Worm (Caenorhabditis elegans) whole organism, L4 larva: ENCODE data around the gene hpx-2.

ENCODE experiments used
- D1046.2 ChIP-seq: fragments of 200-800 bp; sonication (Bioruptor generic); IDR thresholded peaks from 2 replicates; pipeline ENCODE4 v1.3.6; 2022; ENCODE audit warnings: missing genetic modification characterization, missing compliant biosample characterization
- F44E2.7 ChIP-seq: fragments of 200-800 bp; sonication (Bioruptor generic); IDR thresholded peaks from 2 replicates; pipeline ENCODE4 v2.1.2; 2022; ENCODE audit warnings: missing genetic modification characterization, missing compliant biosample characterization
- T20F7.1 ChIP-seq: fragments of 200-800 bp; sonication (Bioruptor generic); optimal IDR thresholded peaks from 2 replicates; lab custom pipeline; 2018; ENCODE audit warnings: mild to moderate bottlenecking, missing genetic modification characterization, missing compliant biosample characterization
- Y75B8A.6 ChIP-seq: fragments of 200-800 bp; sonication (Bioruptor generic); IDR thresholded peaks from 2 replicates; pipeline ENCODE4 v1.3.6; 2022; ENCODE audit warnings: missing genetic modification reagents, missing genetic modification characterization, missing compliant biosample characterization
- ZK546.5 ChIP-seq, 2 experiments: sonication (generic microtip); optimal IDR thresholded peaks; 2 replicates each; lab custom pipeline; 2017; ENCODE audit warnings: missing biosample characterization in 2 of 2, missing genetic modification characterization in 2 of 2
- aha-1 ChIP-seq: fragments of 150-350 bp; peaks from one replicate; lab custom pipeline; 2014; ENCODE audit warnings: missing biosample characterization, missing genetic modification characterization
- aly-2 ChIP-seq: sonication (generic microtip); optimal IDR thresholded peaks from 2 replicates; lab custom pipeline; 2018; ENCODE audit warnings: missing biosample characterization, missing genetic modification characterization
- ama-1 ChIP-seq: fragments of 150-350 bp; optimal IDR thresholded peaks from 2 replicates; lab custom pipeline; 2014; ENCODE audit warnings: inconsistent platforms, mixed read lengths
- arid-1 ChIP-seq: fragments of 200-800 bp; sonication (Bioruptor generic); conservative IDR thresholded peaks from 2 replicates; pipeline ENCODE4 v1.3.6; 2022; ENCODE audit warnings: missing genetic modification reagents, missing genetic modification characterization, missing compliant biosample characterization
- attf-4 ChIP-seq: sonication (generic microtip); optimal IDR thresholded peaks from 3 replicates; lab custom pipeline; 2017; ENCODE audit warnings: missing biosample characterization, missing genetic modification characterization
- ceh-32 ChIP-seq: sonication (generic microtip); optimal IDR thresholded peaks from 2 replicates; lab custom pipeline; 2016; ENCODE audit warnings: mild to moderate bottlenecking, missing genetic modification characterization, missing compliant biosample characterization; ENCODE audit not compliant: poor library complexity
- ceh-62 ChIP-seq: sonication (generic microtip); optimal IDR thresholded peaks from 2 replicates; lab custom pipeline; 2017; ENCODE audit warnings: missing biosample characterization, missing genetic modification characterization
- ctbp-1 ChIP-seq: fragments of 200-800 bp; sonication (Bioruptor generic); IDR thresholded peaks from 2 replicates; pipeline ENCODE4 v1.3.6; 2022; ENCODE audit warnings: missing genetic modification reagents, missing genetic modification characterization, missing compliant biosample characterization
- daf-16 ChIP-seq, 3 experiments: sonication (generic microtip); optimal IDR thresholded peaks; 2 replicates each; lab custom pipeline; 2016 to 2017; ENCODE audit warnings: missing genetic modification characterization in 3 of 3, missing genetic modification reagents in 3 of 3, mild to moderate bottlenecking in 2 of 3, missing compliant biosample characterization in 2 of 3, missing biosample characterization in 1 of 3, moderate library complexity in 1 of 3
- dmd-6 ChIP-seq: fragments of 200-800 bp; sonication (Bioruptor generic); IDR thresholded peaks from 2 replicates; pipeline ENCODE4 v1.3.6; 2022; ENCODE audit warnings: missing genetic modification reagents, missing genetic modification characterization, missing compliant biosample characterization
- dpl-1 ChIP-seq: fragments of 150-350 bp; optimal IDR thresholded peaks from 2 replicates; lab custom pipeline; 2014; ENCODE audit warnings: missing biosample characterization, missing genetic modification reagents, missing genetic modification characterization
- dve-1 ChIP-seq: sonication (generic microtip); optimal IDR thresholded peaks from 2 replicates; lab custom pipeline; 2017; ENCODE audit warnings: antibody characterized with exemption, mild to moderate bottlenecking, missing genetic modification characterization, missing compliant biosample characterization; ENCODE audit not compliant: insufficient read depth
- fos-1 ChIP-seq: fragments of 150-350 bp; optimal IDR thresholded peaks from 2 replicates; lab custom pipeline; 2014; ENCODE audit warnings: missing biosample characterization, missing genetic modification characterization
- gei-8 ChIP-seq: fragments of 200-800 bp; sonication (Bioruptor generic); optimal IDR thresholded peaks from 2 replicates; lab custom pipeline; 2018; ENCODE audit warnings: mild to moderate bottlenecking, missing genetic modification characterization, missing compliant biosample characterization
- hif-1 ChIP-seq, 2 experiments: sonication (generic microtip); optimal IDR thresholded peaks; 2 replicates each; lab custom pipeline; 2016 to 2017; ENCODE audit warnings: missing compliant biosample characterization in 2 of 2, missing genetic modification characterization in 2 of 2, missing genetic modification reagents in 2 of 2, missing genotype in 2 of 2, mild to moderate bottlenecking in 1 of 2
- hlh-11 ChIP-seq: fragments of 200-800 bp; sonication (Bioruptor generic); optimal IDR thresholded peaks from 2 replicates; lab custom pipeline; 2018; ENCODE audit warnings: mild to moderate bottlenecking, missing genetic modification characterization, missing compliant biosample characterization
- lin-1 ChIP-seq: fragments of 200-800 bp; sonication (Bioruptor generic); IDR thresholded peaks from 2 replicates; pipeline ENCODE4 v1.3.6; 2022; ENCODE audit warnings: missing genetic modification reagents, missing genetic modification characterization, missing compliant biosample characterization
- lin-15B ChIP-seq: fragments of 150-350 bp; sonication (generic microtip); optimal IDR thresholded peaks from 3 replicates; lab custom pipeline; 2014; ENCODE audit warnings: missing biosample characterization, missing genetic modification characterization
- lin-39 ChIP-seq: fragments of 150-350 bp; optimal IDR thresholded peaks from 2 replicates; lab custom pipeline; 2014; ENCODE audit warnings: missing biosample characterization, missing genetic modification reagents, missing genetic modification characterization
- madf-5 ChIP-seq, 2 experiments: fragments of 200-800 bp; sonication (Bioruptor generic); IDR thresholded peaks; 2 replicates each; pipeline ENCODE4 v1.3.6; 2022; ENCODE audit warnings: missing compliant biosample characterization in 2 of 2, missing genetic modification characterization in 2 of 2
- mdt-29 ChIP-seq: fragments of 200-800 bp; sonication (Bioruptor generic); IDR thresholded peaks from 2 replicates; pipeline ENCODE4 v1.3.6; 2022; ENCODE audit warnings: missing genetic modification reagents, missing genetic modification characterization, missing compliant biosample characterization
- mep-1 ChIP-seq: fragments of 150-350 bp; sonication (generic microtip); optimal IDR thresholded peaks from 3 replicates; lab custom pipeline; 2014; ENCODE audit warnings: missing biosample characterization, missing genetic modification characterization
- mxl-2 ChIP-seq: fragments of 200-800 bp; sonication (Bioruptor generic); conservative IDR thresholded peaks from 2 replicates; pipeline ENCODE4 v1.3.6; 2022; ENCODE audit warnings: missing genetic modification reagents, missing genetic modification characterization, missing compliant biosample characterization
- mxl-3 ChIP-seq: fragments of 200-800 bp; sonication (Bioruptor generic); optimal IDR thresholded peaks from 2 replicates; lab custom pipeline; 2018; ENCODE audit warnings: mild to moderate bottlenecking, missing genetic modification characterization, missing compliant biosample characterization
- nhr-237 ChIP-seq: sonication (generic microtip); optimal IDR thresholded peaks from 2 replicates; lab custom pipeline; 2017; ENCODE audit warnings: missing biosample characterization, missing genetic modification characterization
- nhr-28 ChIP-seq: fragments of 150-350 bp; optimal IDR thresholded peaks from 2 replicates; lab custom pipeline; 2014; ENCODE audit warnings: missing biosample characterization, missing genetic modification characterization
- nhr-48 ChIP-seq: sonication (generic microtip); optimal IDR thresholded peaks from 2 replicates; lab custom pipeline; 2016; ENCODE audit warnings: mild to moderate bottlenecking, missing genetic modification characterization, missing compliant biosample characterization
- nhr-76 ChIP-seq: fragments of 150-350 bp; optimal IDR thresholded peaks from 2 replicates; lab custom pipeline; 2014; ENCODE audit warnings: missing biosample characterization, missing genetic modification characterization
- nhr-77 ChIP-seq: fragments of 150-350 bp; optimal IDR thresholded peaks from 2 replicates; lab custom pipeline; 2014; ENCODE audit warnings: missing biosample characterization, missing genetic modification characterization
- pha-4 ChIP-seq, 2 experiments: fragments of 150-350 bp in 1 of 2; fragments of 200-800 bp in 1 of 2; sonication (Bioruptor generic) in 1 of 2; IDR thresholded peaks in 1 of 2; optimal IDR thresholded peaks in 1 of 2; 2 replicates each; pipeline versions ENCODE4 v1.3.6 to Lab custom; 2014 to 2022; ENCODE audit warnings: missing genetic modification characterization in 2 of 2, missing genetic modification reagents in 2 of 2, missing biosample characterization in 1 of 2, missing compliant biosample characterization in 1 of 2
- pqm-1 ChIP-seq: sonication (generic microtip); optimal IDR thresholded peaks from 2 replicates; lab custom pipeline; 2017; ENCODE audit warnings: missing biosample characterization, missing genetic modification characterization
- saeg-2 ChIP-seq: fragments of 200-800 bp; sonication (Bioruptor generic); IDR thresholded peaks from 2 replicates; pipeline ENCODE4 v1.3.6; 2022; ENCODE audit warnings: missing genetic modification reagents, missing genetic modification characterization, missing compliant biosample characterization
- skn-1 ChIP-seq: fragments of 150-350 bp; optimal IDR thresholded peaks from 2 replicates; lab custom pipeline; 2014; ENCODE audit warnings: missing biosample characterization, missing genetic modification characterization
- snpc-1.2 ChIP-seq: fragments of 200-800 bp; sonication (Bioruptor generic); IDR thresholded peaks from 2 replicates; pipeline ENCODE4 v1.3.6; 2022; ENCODE audit warnings: missing genetic modification reagents, missing genetic modification characterization, missing compliant biosample characterization
- snpc-4 ChIP-seq: fragments of 150-350 bp; optimal IDR thresholded peaks from 2 replicates; lab custom pipeline; 2014; ENCODE audit warnings: missing biosample characterization, missing genetic modification characterization
- spr-3 ChIP-seq: fragments of 200-800 bp; sonication (Bioruptor generic); optimal IDR thresholded peaks from 2 replicates; lab custom pipeline; 2018; ENCODE audit warnings: mild to moderate bottlenecking, missing genetic modification characterization, missing compliant biosample characterization
- unc-130 ChIP-seq: sonication (generic microtip); optimal IDR thresholded peaks from 2 replicates; lab custom pipeline; 2016; ENCODE audit warnings: missing genetic modification reagents, missing genetic modification characterization, missing compliant biosample characterization
- zag-1 ChIP-seq: fragments of 150-350 bp; optimal IDR thresholded peaks from 2 replicates; lab custom pipeline; 2014; ENCODE audit warnings: missing biosample characterization, missing genetic modification characterization
- zip-2 ChIP-seq: fragments of 150-350 bp; optimal IDR thresholded peaks from 2 replicates; lab custom pipeline; 2014; ENCODE audit warnings: missing biosample characterization, missing genetic modification characterization
- ztf-7 ChIP-seq: fragments of 150-350 bp; optimal IDR thresholded peaks from 2 replicates; lab custom pipeline; 2014; ENCODE audit warnings: missing biosample characterization, missing genetic modification characterization

The hpx-2 gene

DNA sequence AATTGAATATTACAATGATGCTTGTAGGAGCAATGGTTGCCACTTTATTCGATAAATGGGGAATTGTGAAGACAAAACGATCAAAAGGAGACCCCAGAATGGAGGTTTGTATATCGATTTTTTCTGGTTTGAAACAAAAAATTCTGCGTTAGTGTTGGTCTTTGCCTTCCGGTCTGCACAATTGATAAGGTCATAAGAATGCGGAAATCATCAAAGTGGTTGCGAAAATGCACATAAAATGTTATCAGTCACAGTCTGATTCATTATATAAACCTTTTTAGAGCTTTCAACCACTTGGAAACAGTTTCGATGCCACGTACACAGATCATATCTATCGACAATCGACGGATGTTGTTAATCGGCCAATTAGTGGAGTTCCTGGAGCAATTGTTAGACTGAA lies 43.3 kb downstream of the hpx-2 start (continued):
- no peak for TF ChIP-seq D1046.2 (GFP tag; lab: Robert Waterston, UW)

DNA sequence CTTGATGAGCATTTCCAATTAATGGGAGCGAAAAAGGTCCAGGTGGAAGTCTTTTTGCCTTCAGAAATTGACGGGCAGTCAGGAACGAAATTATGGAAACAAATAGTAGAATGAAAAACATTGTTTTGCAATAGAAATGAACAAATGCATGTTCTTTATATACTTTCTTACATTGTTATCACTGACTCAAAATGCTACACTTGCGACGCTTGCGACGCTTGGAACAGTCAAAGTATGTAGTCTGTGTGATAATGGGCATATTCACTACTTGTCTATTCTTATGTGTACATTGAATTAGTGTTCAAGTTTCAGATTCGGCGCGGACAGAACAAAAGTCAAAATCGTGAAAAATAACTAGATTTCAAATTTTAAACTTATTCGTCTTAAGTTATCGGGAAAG lies 48.1 kb downstream of the hpx-2 start, which contains the start of gene cyp-35C1:
Gene cyp-35C1 (minus strand): TSS at position 132 of the 400 bp plus-strand sequence.
- TF ChIP-seq lin-15B (tag; lab: Kevin White, UChicago) (no peak), hif-1 (tag; optimal IDR thresholded peaks at IDR 0.05; lab: Kevin White, UChicago) (no peak), attf-4 (no peak), lin-39 (tag; lab: Kevin White, UChicago) (no peak), arid-1 (GFP tag; lab: Robert Waterston, UW) (no peak), ceh-62 (no peak), zip-2 (tag; lab: Kevin White, UChicago) (no peak), F44E2.7 (GFP tag; lab: Robert Waterston, UW) (no peak), hlh-11 (tag; lab: Kevin White, UChicago) (peak; percentile 15), lin-1 (no peak), dmd-6 (GFP tag; lab: Robert Waterston, UW) (0 out of 2 replicates have a peak, but pooled peaks have one; percentile 11), snpc-1.2 (GFP tag; lab: Robert Waterston, UW) (no peak), aly-2 (tag; lab: Kevin White, UChicago) (no peak), T20F7.1 (GFP tag; lab: Kevin White, UChicago) (no peak), daf-16 (GFP tag; optimal IDR thresholded peaks at IDR 0.05; lab: Kevin White, UChicago) (no peak), daf-16 (tag; optimal IDR thresholded peaks at IDR 0.05; lab: Kevin White, UChicago) (peak; percentile 39), nhr-28 (peak; percentile 93), pha-4 (GFP tag; IDR thresholded peaks at IDR 0.05; lab: Robert Waterston, UW) (no peak), pha-4 (tag; optimal IDR thresholded peaks at IDR 0.05; lab: Kevin White, UChicago) (no peak), madf-5 (GFP tag; IDR thresholded peaks at IDR 0.05; lab: Robert Waterston, UW) (no peak), spr-3 (GFP tag; lab: Kevin White, UChicago) (no peak), ama-1 (no peak), nhr-76 (tag; lab: Kevin White, UChicago) (no peak), dpl-1 (GFP tag; lab: Kevin White, UChicago) (no peak), snpc-4 (tag; lab: Kevin White, UChicago) (no peak), mxl-2 (GFP tag; lab: Robert Waterston, UW) (no peak), nhr-77 (tag; lab: Kevin White, UChicago) (peak; percentile 69), nhr-48 (tag; lab: Kevin White, UChicago) (no peak), aha-1 (tag; lab: Kevin White, UChicago) (peak; percentile 49), ZK546.5 (tag; optimal IDR thresholded peaks at IDR 0.05; lab: Kevin White, UChicago) (no peak), skn-1 (tag; lab: Kevin White, UChicago) (no peak), D1046.2 (GFP tag; lab: Robert Waterston, UW) (no peak), nhr-237 (tag; lab: Kevin White, UChicago) (no peak), unc-130 (GFP tag; lab: Kevin White, UChicago) (no peak), mdt-29 (GFP tag; lab: Robert Waterston, UW) (no peak), dve-1 (peak; percentile 19), gei-8 (no peak), mxl-3 (GFP tag; lab: Kevin White, UChicago) (no peak), saeg-2 (GFP tag; lab: Robert Waterston, UW) (0 out of 2 replicates have a peak, but pooled peaks have one; percentile 33), pqm-1 (tag; lab: Kevin White, UChicago) (peak; percentile 12), zag-1 (tag; lab: Kevin White, UChicago) (no peak), ctbp-1 (GFP tag; lab: Robert Waterston, UW) (no peak), ztf-7 (tag; lab: Kevin White, UChicago) (no peak), Y75B8A.6 (GFP tag; lab: Robert Waterston, UW) (no peak), ceh-32 (no peak), mep-1 (tag; lab: Kevin White, UChicago) (no peak), fos-1 (tag; lab: Kevin White, UChicago) (no peak)
